Worm (Caenorhabditis elegans) whole organism, late embryonic: ENCODE data around the gene hum-6.

Experiments
- Y22D7AL.16 ChIP-seq: sonication (generic microtip); optimal IDR thresholded peaks from 2 replicates; lab custom pipeline; 2016; ENCODE audit warnings: missing genetic modification characterization, missing compliant biosample characterization
- ama-1 ChIP-seq: fragments of 150-350 bp; optimal IDR thresholded peaks from 2 replicates; lab custom pipeline; 2014
- ceh-48 ChIP-seq: sonication (generic microtip); optimal IDR thresholded peaks from 2 replicates; lab custom pipeline; 2016; ENCODE audit warnings: missing genetic modification characterization, inconsistent platforms, missing compliant biosample characterization
- ceh-9 ChIP-seq: sonication (generic microtip); optimal IDR thresholded peaks from 2 replicates; lab custom pipeline; 2016; ENCODE audit warnings: mild to moderate bottlenecking, missing genetic modification characterization, inconsistent platforms, missing compliant biosample characterization
- fkh-10 ChIP-seq: fragments of 150-350 bp; optimal IDR thresholded peaks from 2 replicates; lab custom pipeline; 2014; ENCODE audit warnings: missing biosample characterization, missing genetic modification reagents, missing genetic modification characterization
- hlh-15 ChIP-seq: sonication (generic microtip); optimal IDR thresholded peaks from 2 replicates; lab custom pipeline; 2016; ENCODE audit warnings: missing genetic modification characterization, missing compliant biosample characterization
- pag-3 ChIP-seq: sonication (generic microtip); optimal IDR thresholded peaks from 2 replicates; lab custom pipeline; 2016; ENCODE audit warnings: missing compliant biosample characterization, missing genetic modification characterization, borderline replicate concordance
- pha-4 ChIP-seq: fragments of 150-350 bp; optimal IDR thresholded peaks from 2 replicates; lab custom pipeline; 2018; ENCODE audit warnings: missing biosample characterization, missing genetic modification reagents, missing genetic modification characterization
- tbx-7 ChIP-seq: sonication (generic microtip); optimal IDR thresholded peaks from 2 replicates; lab custom pipeline; 2016; ENCODE audit warnings: missing genotype, missing genetic modification characterization, missing compliant biosample characterization

- TF ChIP-seq fkh-10 (GFP tag; lab: Kevin White, UChicago) = no peak
- no peak for TF ChIP-seq pag-3
- TF ChIP-seq ceh-48 (tag; lab: Kevin White, UChicago) = no peak
- no peak for TF ChIP-seq ama-1 (lab: Kevin White, UChicago)
- TF ChIP-seq pha-4 = no peak
- TF ChIP-seq Y22D7AL.16 = no peak
- TF ChIP-seq tbx-7 = no peak
- no peak for TF ChIP-seq ceh-9 (tag; lab: Kevin White, UChicago)
- no peak for TF ChIP-seq hlh-15 (tag; lab: Kevin White, UChicago)
Measured at ce11 chrX:2304496-2304895, 1.6 kb downstream of the hum-6 start.
